Worm (Caenorhabditis elegans): Measurements from ENCODE around the gene ZK813.4.

The ZK813.4 gene

DNA sequence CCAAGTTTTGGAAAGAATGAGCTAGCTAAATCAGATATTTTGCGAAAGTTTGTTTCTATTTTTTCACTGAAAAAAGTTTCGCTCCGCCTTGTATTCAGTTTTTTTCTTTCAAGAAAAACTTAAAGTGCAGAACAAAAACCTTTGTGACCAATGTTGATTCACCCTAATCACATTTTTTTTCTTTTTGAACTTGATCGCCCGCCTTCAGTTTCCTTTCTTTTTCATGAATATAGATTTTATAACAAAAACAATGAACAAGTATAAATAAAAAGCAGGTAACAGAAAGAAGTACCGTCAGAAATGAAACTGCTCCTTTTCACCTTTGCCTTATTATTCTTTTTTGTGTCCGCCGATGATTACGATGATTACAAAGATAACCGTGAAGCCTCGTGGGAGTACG, 13.6 kb upstream of the ZK813.4 start, which contains the start of gene ZK813.2:
Gene ZK813.2, plus strand, starts transcription at position 301 of the 400 bp plus-strand sequence.
- no peak for TF ChIP-seq tbx-8 (GFP tag; optimal IDR thresholded peaks at IDR 0.05)

DNA sequence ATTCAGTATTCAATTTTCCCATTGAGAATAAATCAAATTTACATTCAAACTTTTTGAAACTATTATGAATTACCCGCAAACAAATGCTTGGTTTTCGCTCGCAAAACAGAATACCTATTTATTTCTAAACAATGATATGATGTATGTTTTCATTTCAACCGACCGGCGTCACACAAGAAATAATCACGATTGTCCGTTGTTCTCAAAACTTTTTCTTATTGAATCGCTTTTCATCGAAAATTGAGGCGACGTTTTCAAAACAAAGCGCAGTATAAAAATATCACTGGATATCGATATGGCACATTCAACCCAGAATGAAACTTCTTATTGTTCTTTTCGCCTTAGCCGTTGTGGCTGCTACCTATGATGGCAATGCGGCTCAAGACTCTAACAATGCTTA, 11.6 kb upstream of the ZK813.4 start, which contains the start of gene ZK813.3:
Gene ZK813.3, plus strand, starts transcription at position 301 of the 400 bp plus-strand sequence.
- TF ChIP-seq ces-1 (GFP tag; optimal IDR thresholded peaks at IDR 0.05) = no peak
- TF ChIP-seq tbx-8 (GFP tag; optimal IDR thresholded peaks at IDR 0.05) = no peak
- no peak for TF ChIP-seq blmp-1 (tag; optimal IDR thresholded peaks at IDR 0.05)
- no peak for TF ChIP-seq lin-32 (GFP tag; optimal IDR thresholded peaks at IDR 0.05)
- no peak for TF ChIP-seq zip-8 (tag; optimal IDR thresholded peaks at IDR 0.05)

DNA sequence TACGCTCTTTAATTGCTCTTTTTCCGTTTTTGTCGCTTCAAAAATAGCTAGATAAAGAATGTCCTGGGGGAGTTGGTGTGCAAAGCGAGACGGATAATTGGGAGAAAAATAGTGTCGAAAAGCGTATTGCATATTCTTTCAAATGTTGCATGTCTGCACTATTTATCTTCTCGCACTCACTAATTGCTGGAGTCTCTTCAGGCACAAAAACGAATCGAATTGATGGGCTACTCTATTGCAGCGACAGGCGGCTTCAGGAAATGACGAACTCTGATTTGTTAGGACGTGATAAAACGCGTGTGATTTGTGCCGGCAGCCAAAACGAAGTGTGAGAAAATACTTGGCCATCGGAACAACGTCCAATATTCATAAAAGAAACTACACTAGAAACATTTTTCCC, 10.4 kb upstream of the ZK813.4 start:
- TF ChIP-seq nhr-76 (tag; optimal IDR thresholded peaks at IDR 0.05) (no peak), ces-1 (GFP tag; optimal IDR thresholded peaks at IDR 0.05) (no peak), unc-62 (GFP tag; optimal IDR thresholded peaks at IDR 0.05) (peak; percentile 39)

DNA sequence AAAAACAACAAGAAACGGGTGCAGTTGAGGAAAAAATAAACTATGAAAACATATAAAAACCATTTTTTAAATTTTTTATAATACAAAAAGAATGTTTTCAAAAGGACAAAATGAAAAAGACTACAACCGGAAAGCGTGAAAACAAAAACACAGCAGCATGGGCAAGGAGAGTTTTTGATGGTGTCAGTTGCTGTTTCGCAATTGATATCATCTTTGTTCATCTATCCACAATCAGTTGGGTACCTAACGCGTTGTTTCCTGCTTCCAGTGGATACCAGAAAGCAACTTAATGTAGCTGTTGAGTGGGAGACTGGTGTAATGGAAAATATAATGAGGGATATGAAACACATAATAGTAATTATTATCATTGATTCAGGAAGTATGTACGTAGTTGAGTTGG, 9.9 kb upstream of the ZK813.4 start:
- no peak for TF ChIP-seq elt-3 (tag; optimal IDR thresholded peaks at IDR 0.05)
- TF ChIP-seq ceh-39 (tag; optimal IDR thresholded peaks at IDR 0.05) = no peak
- no peak for TF ChIP-seq lin-32 (GFP tag; optimal IDR thresholded peaks at IDR 0.05)
- TF ChIP-seq nhr-12 (tag; optimal IDR thresholded peaks at IDR 0.05) = no peak
- TF ChIP-seq hlh-1 (tag; optimal IDR thresholded peaks at IDR 0.05) = peak; percentile 63
- no peak for TF ChIP-seq lin-13 (tag; optimal IDR thresholded peaks at IDR 0.05)
- no peak for TF ChIP-seq nhr-28 (tag; optimal IDR thresholded peaks at IDR 0.05)

DNA sequence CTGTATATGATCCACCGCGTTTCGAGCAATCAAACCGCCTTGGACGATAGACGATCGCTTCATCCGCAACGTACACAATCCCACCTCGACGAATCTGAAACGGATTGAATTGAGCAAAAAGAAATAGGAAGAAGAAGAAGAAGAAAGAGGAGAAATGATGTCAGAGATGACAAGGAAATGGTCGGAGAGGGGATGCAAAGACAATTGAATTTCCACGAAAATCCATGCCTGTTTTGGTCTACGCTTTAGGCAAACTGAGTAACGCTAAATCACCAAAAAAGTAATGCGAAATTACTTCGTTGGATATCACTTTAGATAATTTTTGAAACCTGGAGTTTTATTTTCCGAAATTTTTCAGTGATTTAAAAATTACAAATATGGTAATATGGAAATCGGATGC, 798 bp downstream of the ZK813.4 start:
- TF ChIP-seq ces-1 (GFP tag; optimal IDR thresholded peaks at IDR 0.05) = peak; percentile 53
- no peak for TF ChIP-seq mep-1 (tag; optimal IDR thresholded peaks at IDR 0.05)

DNA sequence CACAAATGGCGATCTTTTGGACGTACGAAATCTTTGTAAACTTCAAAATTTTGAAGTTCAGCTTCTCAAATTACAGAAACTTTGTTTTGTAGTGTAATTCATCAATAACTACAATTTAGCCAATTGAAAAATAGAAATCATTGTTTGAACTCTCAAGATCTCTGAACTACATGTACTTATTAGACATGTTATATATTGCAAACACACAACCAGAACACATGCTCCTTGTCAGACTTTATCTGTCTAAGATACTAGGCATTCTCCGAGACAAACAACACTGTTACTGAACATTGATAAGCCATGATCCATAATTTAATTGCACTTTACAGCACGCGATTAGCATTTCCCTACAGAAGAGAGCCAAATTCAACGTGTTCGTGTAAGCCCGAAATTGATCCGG, 5.4 kb downstream of the ZK813.4 start, which contains the start of gene ZK813.6:
Gene ZK813.6, plus strand, starts transcription at position 301 of the 400 bp plus-strand sequence.
- TF ChIP-seq pha-4 (tag; optimal IDR thresholded peaks at IDR 0.05) (no peak), cnd-1 (tag; optimal IDR thresholded peaks at IDR 0.05) (no peak), lin-32 (GFP tag; optimal IDR thresholded peaks at IDR 0.05) (no peak), ceh-39 (tag; optimal IDR thresholded peaks at IDR 0.05) (no peak), unc-39 (tag; optimal IDR thresholded peaks at IDR 0.05) (no peak), drap-1 (GFP tag; optimal IDR thresholded peaks at IDR 0.05) (no peak)

DNA sequence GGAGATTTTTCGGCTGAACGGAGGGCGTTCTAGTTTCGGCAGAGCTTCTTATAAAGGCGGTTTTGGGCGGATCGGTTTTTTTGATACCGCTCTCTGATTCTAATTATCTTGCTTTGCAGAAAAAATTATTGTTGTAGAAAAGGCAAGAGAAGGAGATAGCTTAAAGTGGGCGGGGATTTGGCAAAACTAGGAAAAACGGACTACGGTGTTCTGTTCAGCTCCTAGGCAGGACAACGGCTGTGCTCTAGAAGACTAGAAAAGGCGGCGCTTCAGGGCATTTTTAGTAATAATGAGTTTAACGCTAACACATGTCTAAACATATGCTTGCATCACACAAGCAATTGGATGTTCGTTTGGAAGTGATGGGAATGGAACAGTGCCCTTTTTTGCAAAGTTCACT, 10.8 kb downstream of the ZK813.4 start, which contains the start of gene C04F6.7:
Gene C04F6.7, minus strand, starts transcription at position 101 of the 400 bp plus-strand sequence.
- TF ChIP-seq ceh-83 (GFP tag; optimal IDR thresholded peaks at IDR 0.05) = no peak
- no peak for TF ChIP-seq unc-62 (GFP tag; optimal IDR thresholded peaks at IDR 0.05)

DNA sequence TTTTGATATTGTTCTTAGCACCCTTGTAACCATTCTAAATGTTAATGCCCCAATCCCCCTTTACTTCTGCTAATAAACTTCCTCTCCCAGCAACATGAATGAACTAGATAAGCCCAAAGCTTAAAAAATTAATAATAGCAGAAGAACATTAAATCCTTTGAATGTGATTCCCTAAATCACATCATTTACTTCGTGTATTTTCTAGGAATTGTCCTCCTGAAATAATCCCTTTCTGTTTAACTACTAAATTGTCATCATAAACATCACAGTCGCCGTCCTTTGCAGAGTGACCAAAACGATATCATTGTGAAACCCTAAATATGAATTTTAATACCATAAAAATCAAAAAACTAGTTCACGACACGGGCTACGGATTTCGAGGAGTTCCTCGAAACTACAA, 13.9 kb downstream of the ZK813.4 start:
- no peak for TF ChIP-seq lsy-2 (tag; optimal IDR thresholded peaks at IDR 0.05)
- TF ChIP-seq mls-2 (tag; optimal IDR thresholded peaks at IDR 0.05) = no peak

DNA sequence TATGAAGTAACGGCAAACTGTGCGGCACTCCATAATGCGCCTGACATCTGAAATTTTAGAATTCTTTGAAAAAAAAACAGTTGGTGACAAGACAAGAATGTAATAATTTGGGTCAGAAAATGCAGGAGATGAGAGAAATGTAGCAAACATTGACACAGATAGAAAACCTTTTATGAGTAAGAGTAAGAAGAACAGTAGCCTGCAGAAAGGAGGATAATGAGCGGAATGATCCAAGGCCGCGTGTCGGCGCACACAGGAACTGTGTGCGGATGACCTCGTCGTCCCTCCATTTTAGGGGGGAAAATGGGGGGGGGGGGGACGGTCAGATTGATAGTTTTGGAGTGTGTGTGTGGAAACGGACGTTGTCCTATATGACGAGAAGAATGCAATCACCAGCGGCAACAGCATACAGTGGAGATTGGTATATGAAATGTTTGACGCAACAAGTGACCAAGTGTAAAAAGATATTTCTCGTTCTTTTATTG, 15.2 kb downstream of the ZK813.4 start, which contains the start of gene dhs-27:
Gene dhs-27, minus strand, starts transcription at position 51 of the 485 bp plus-strand sequence.
- TF ChIP-seq ham-2 (GFP tag; optimal IDR thresholded peaks at IDR 0.05) = peak; percentile 45
- no peak for TF ChIP-seq cnd-1 (tag; optimal IDR thresholded peaks at IDR 0.05)
- TF ChIP-seq elt-1 (tag; optimal IDR thresholded peaks at IDR 0.05; ENCODE audit: borderline replicate concordance, insufficient read depth) = peak; percentile 4
